Fruit fly (Drosophila melanogaster) whole organism, embryonic: ENCODE measurements around the gene Gnpat.

Source experiments
- B-H2 ChIP-seq: fragments of 200-800 bp; sonication (Bioruptor generic); optimal IDR thresholded peaks from 2 replicates; lab custom pipeline; 2018; ENCODE audit warnings: missing biosample characterization, mild to moderate bottlenecking, missing genetic modification characterization
- CG10366 ChIP-seq: fragments of 200-800 bp; sonication (Bioruptor generic); IDR thresholded peaks from 2 replicates; pipeline ENCODE4 v1.3.6; 2022; ENCODE audit warnings: missing biosample characterization, missing genetic modification characterization
- CG12155 ChIP-seq: fragments of 200-800 bp; sonication (Bioruptor generic); optimal IDR thresholded peaks from 3 replicates; lab custom pipeline; 2016; ENCODE audit warnings: missing biosample characterization, missing genetic modification characterization
- CG12744 ChIP-seq: fragments of 200-800 bp; sonication (Bioruptor generic); optimal IDR thresholded peaks from 2 replicates; lab custom pipeline; 2016; ENCODE audit warnings: missing biosample characterization, missing genetic modification characterization
- CG14667 ChIP-seq: fragments of 200-800 bp; sonication (Bioruptor generic); IDR thresholded peaks from 2 replicates; pipeline ENCODE4 v1.3.6; 2022; ENCODE audit warnings: missing biosample characterization, missing genetic modification characterization
- CG31441 ChIP-seq: fragments of 200-800 bp; sonication (Bioruptor generic); IDR thresholded peaks from 2 replicates; pipeline ENCODE4 v1.3.6; 2022; ENCODE audit warnings: missing biosample characterization, missing genetic modification characterization
- CG33557 ChIP-seq: fragments of 200-800 bp; sonication (Bioruptor generic); optimal IDR thresholded peaks from 2 replicates; lab custom pipeline; 2019; ENCODE audit warnings: missing biosample characterization, mild to moderate bottlenecking, missing genetic modification characterization, moderate library complexity
- CG4707 ChIP-seq: fragments of 200-800 bp; sonication (Bioruptor generic); optimal IDR thresholded peaks from 2 replicates; lab custom pipeline; 2018; ENCODE audit warnings: missing biosample characterization, mild to moderate bottlenecking, missing genetic modification characterization, moderate library complexity
- CG4820 ChIP-seq: fragments of 200-800 bp; sonication (Bioruptor generic); optimal IDR thresholded peaks from 3 replicates; lab custom pipeline; 2016; ENCODE audit warnings: missing biosample characterization, missing genetic modification characterization
- CG6254 ChIP-seq: fragments of 200-800 bp; sonication (Bioruptor generic); optimal IDR thresholded peaks from 3 replicates; lab custom pipeline; 2017; ENCODE audit warnings: mild to moderate bottlenecking, missing biosample characterization, missing genetic modification reagents, missing genetic modification characterization
- CG6272 ChIP-seq: fragments of 200-800 bp; sonication (Bioruptor generic); IDR thresholded peaks from 2 replicates; pipeline ENCODE4 v1.3.6; 2022; ENCODE audit warnings: missing biosample characterization, missing genetic modification characterization
- CG6689 ChIP-seq: fragments of 200-800 bp; sonication (Bioruptor generic); IDR thresholded peaks from 2 replicates; pipeline ENCODE4 v1.3.6; 2022; ENCODE audit warnings: missing biosample characterization, missing genetic modification characterization
- CG6765 ChIP-seq: fragments of 200-800 bp; sonication (Bioruptor generic); optimal IDR thresholded peaks from 3 replicates; lab custom pipeline; 2017; ENCODE audit warnings: missing biosample characterization, mild to moderate bottlenecking, missing genetic modification characterization
- CG7786 ChIP-seq: fragments of 200-800 bp; sonication (Bioruptor generic); optimal IDR thresholded peaks from 2 replicates; lab custom pipeline; 2016; ENCODE audit warnings: missing biosample characterization, missing genetic modification characterization
- CG7963 ChIP-seq: fragments of 200-800 bp; sonication (Bioruptor generic); IDR thresholded peaks from 3 replicates; pipeline ENCODE4 v1.3.6; 2022; ENCODE audit warnings: missing biosample characterization, missing genetic modification characterization; ENCODE audit not compliant: partially characterized antibody
- CG9727 ChIP-seq: fragments of 200-800 bp; sonication (Bioruptor generic); optimal IDR thresholded peaks from 3 replicates; lab custom pipeline; 2017; ENCODE audit warnings: missing biosample characterization, mild to moderate bottlenecking, missing genetic modification characterization
- Dbx ChIP-seq: fragments of 200-800 bp; sonication (Bioruptor generic); IDR thresholded peaks from 3 replicates; pipeline ENCODE4 v1.3.6; 2022; ENCODE audit warnings: missing biosample characterization, missing genetic modification characterization
- Dfd ChIP-seq, 2 experiments: fragments of >200 bp; optimal IDR thresholded peaks; 2 replicates each; lab custom pipeline; 2017; ENCODE audit warnings: missing biosample characterization in 2 of 2, missing genetic modification characterization in 2 of 2
- Doc3 ChIP-seq: fragments of 200-800 bp; sonication (Bioruptor generic); IDR thresholded peaks from 3 replicates; pipeline ENCODE4 v1.3.6; 2022; ENCODE audit warnings: missing biosample characterization, missing genetic modification characterization; ENCODE audit not compliant: partially characterized antibody
- ERR ChIP-seq: fragments of 200-800 bp; sonication (Bioruptor generic); optimal IDR thresholded peaks from 2 replicates; lab custom pipeline; 2016; ENCODE audit warnings: missing biosample characterization, missing genetic modification characterization
- Gug ChIP-seq: fragments of 200-800 bp; sonication (Bioruptor generic); IDR thresholded peaks from 4 replicates; pipeline ENCODE4 v1.3.6; 2022; ENCODE audit warnings: missing biosample characterization, missing genetic modification characterization
- Hand ChIP-seq: fragments of 200-800 bp; sonication (Bioruptor generic); optimal IDR thresholded peaks from 2 replicates; lab custom pipeline; 2017; ENCODE audit warnings: mild to moderate bottlenecking, missing biosample characterization, missing genetic modification reagents, missing genetic modification characterization
- Hmr ChIP-seq: fragments of 200-800 bp; sonication (Bioruptor generic); optimal IDR thresholded peaks from 3 replicates; lab custom pipeline; 2017; ENCODE audit warnings: mild to moderate bottlenecking, missing biosample characterization, missing genetic modification reagents, missing genetic modification characterization
- Oli ChIP-seq: fragments of 200-800 bp; sonication (Bioruptor generic); optimal IDR thresholded peaks from 2 replicates; lab custom pipeline; 2018; ENCODE audit warnings: missing biosample characterization, mild to moderate bottlenecking, missing genetic modification characterization, moderate library complexity
- Ptx1 ChIP-seq: fragments of 200-800 bp; sonication (Bioruptor generic); IDR thresholded peaks from 2 replicates; pipeline ENCODE4 v1.3.6; 2022; ENCODE audit warnings: missing biosample characterization, missing genetic modification characterization
- Sox102F ChIP-seq: fragments of 200-800 bp; sonication (Bioruptor generic); optimal IDR thresholded peaks from 2 replicates; lab custom pipeline; 2018; ENCODE audit warnings: missing biosample characterization, mild to moderate bottlenecking, missing genetic modification characterization, moderate library complexity
- Tbp ChIP-seq: fragments of >200 bp; optimal IDR thresholded peaks from 2 replicates; lab custom pipeline; 2018; ENCODE audit warnings: missing biosample characterization, missing genetic modification characterization
- Vsx1 ChIP-seq: fragments of 200-800 bp; sonication (Bioruptor generic); optimal IDR thresholded peaks from 2 replicates; lab custom pipeline; 2017; ENCODE audit warnings: missing biosample characterization, mild to moderate bottlenecking, missing genetic modification characterization, missing genetic modification reagents
- crol ChIP-seq: fragments of 200-800 bp; sonication (Bioruptor generic); IDR thresholded peaks from 2 replicates; pipeline ENCODE4 v1.3.6; 2022; ENCODE audit warnings: missing biosample characterization, missing genetic modification characterization
- dimm ChIP-seq: fragments of 200-800 bp; sonication (Bioruptor generic); IDR thresholded peaks from 2 replicates; pipeline ENCODE4 v1.3.6; 2022; ENCODE audit warnings: missing biosample characterization, missing genetic modification characterization
- ftz-f1 ChIP-seq: fragments of 200-800 bp; sonication (Bioruptor generic); optimal IDR thresholded peaks from 2 replicates; lab custom pipeline; 2016; ENCODE audit warnings: missing biosample characterization, missing genetic modification characterization
- gcm ChIP-seq: fragments of 200-800 bp; sonication (Bioruptor generic); optimal IDR thresholded peaks from 2 replicates; lab custom pipeline; 2019; ENCODE audit warnings: missing biosample characterization, mild to moderate bottlenecking, missing genetic modification characterization, moderate library complexity
- gfzf ChIP-seq: fragments of 200-800 bp; sonication (Bioruptor generic); optimal IDR thresholded peaks from 2 replicates; lab custom pipeline; 2016; ENCODE audit warnings: missing biosample characterization, mild to moderate bottlenecking, missing genetic modification characterization, moderate library complexity
- grau ChIP-seq: fragments of 200-800 bp; optimal IDR thresholded peaks from 3 replicates; lab custom pipeline; 2019; ENCODE audit warnings: missing biosample characterization, mild to moderate bottlenecking, missing genetic modification characterization, moderate library complexity
- ham ChIP-seq: fragments of 200-800 bp; sonication (Bioruptor generic); IDR thresholded peaks from 2 replicates; pipeline ENCODE4 v1.3.6; 2022; ENCODE audit warnings: missing biosample characterization, missing genetic modification characterization
- jumu ChIP-seq: fragments of 200-800 bp; sonication (Bioruptor generic); optimal IDR thresholded peaks from 3 replicates; lab custom pipeline; 2016; ENCODE audit warnings: missing biosample characterization, missing genetic modification characterization
- klu ChIP-seq: fragments of 200-800 bp; sonication (Bioruptor generic); IDR thresholded peaks from 2 replicates; pipeline ENCODE4 v1.3.6; 2022; ENCODE audit warnings: missing biosample characterization, missing genetic modification characterization
- knrl ChIP-seq: fragments of 200-800 bp; sonication (Bioruptor generic); IDR thresholded peaks from 3 replicates; pipeline ENCODE4 v1.3.6; 2022; ENCODE audit warnings: missing biosample characterization, missing genetic modification characterization; ENCODE audit not compliant: partially characterized antibody
- lilli ChIP-seq: fragments of 200-800 bp; sonication (Bioruptor generic); optimal IDR thresholded peaks from 3 replicates; lab custom pipeline; 2016; ENCODE audit warnings: missing biosample characterization, missing genetic modification characterization
- nerfin-2 ChIP-seq: fragments of 200-800 bp; sonication (Bioruptor generic); IDR thresholded peaks from 2 replicates; pipeline ENCODE4 v1.3.6; 2022; ENCODE audit warnings: missing biosample characterization, missing genetic modification characterization; ENCODE audit not compliant: partially characterized antibody
- prd ChIP-seq, 3 experiments: fragments of >200 bp in 2 of 3; fragments of 200-800 bp in 1 of 3; sonication (Bioruptor generic) in 1 of 3; optimal IDR thresholded peaks in 2 of 3; IDR thresholded peaks in 1 of 3; 2 replicates in 2 of 3; 3 replicates in 1 of 3; pipeline versions ENCODE4 v1.3.6 to Lab custom; 2017 to 2022; ENCODE audit warnings: missing biosample characterization in 1 of 3, missing genetic modification characterization in 1 of 3
- sd ChIP-seq: fragments of 200-800 bp; sonication (Bioruptor generic); optimal IDR thresholded peaks from 3 replicates; lab custom pipeline; 2018; ENCODE audit warnings: missing biosample characterization, mild to moderate bottlenecking, missing genetic modification characterization, moderate library complexity
- sima ChIP-seq: fragments of 200-800 bp; sonication (Bioruptor generic); optimal IDR thresholded peaks from 2 replicates; lab custom pipeline; 2016; ENCODE audit warnings: missing biosample characterization, missing genetic modification characterization
- trem ChIP-seq: fragments of 200-800 bp; optimal IDR thresholded peaks from 3 replicates; lab custom pipeline; 2019; ENCODE audit warnings: missing biosample characterization, mild to moderate bottlenecking, missing genetic modification characterization, moderate library complexity
- tup ChIP-seq: fragments of 200-800 bp; sonication (Bioruptor generic); optimal IDR thresholded peaks from 2 replicates; lab custom pipeline; 2016; ENCODE audit warnings: missing biosample characterization, mild to moderate bottlenecking, missing genetic modification characterization, moderate library complexity
- unc-4 ChIP-seq: fragments of 200-800 bp; sonication (Bioruptor generic); IDR thresholded peaks from 2 replicates; pipeline ENCODE4 v1.3.6; 2022; ENCODE audit warnings: missing biosample characterization, missing genetic modification characterization; ENCODE audit not compliant: partially characterized antibody
- zf30C ChIP-seq: fragments of 200-800 bp; sonication (Bioruptor generic); optimal IDR thresholded peaks from 3 replicates; lab custom pipeline; 2018; ENCODE audit warnings: missing biosample characterization, mild to moderate bottlenecking, missing genetic modification characterization

Gnpat gene

dm6 chr3R:25490778-25491664 is at the start of gene Gnpat, which contains the start of gene CG5112:
Gene Gnpat, minus strand, starts transcription at chr3R:25490936.
Gene CG5112, plus strand, starts transcription at chr3R:25491460.
- TF ChIP-seq CG10366 (GFP tag; lab: Robert Waterston, UW) (peak; percentile 73), ftz-f1 (GFP tag; lab: Kevin White, UChicago) (peak; percentile 61), CG7786 (GFP tag; lab: Kevin White, UChicago) (peak; percentile 50), CG6254 (GFP tag; lab: Kevin White, UChicago) (peak; percentile 25), dimm (GFP tag; lab: Robert Waterston, UW) (peak; percentile 33; the same call in 1 of the 2 replicates), Sox102F (GFP tag; lab: Kevin White, UChicago) (peak; percentile 35), CG6272 (peak; percentile 70), sd (no peak), grau (tag; lab: Kevin White, UChicago) (peak; percentile 90), zf30C (no peak), Gug (GFP tag; lab: Robert Waterston, UW) (peak; percentile 31; the same call in 1 of the 4 replicates), Tbp (GFP tag; lab: Kevin White, UChicago) (no peak), Doc3 (GFP tag; lab: Robert Waterston, UW) (peak; percentile 56; the same call in 2 of the 3 replicates), Ptx1 (GFP tag; lab: Robert Waterston, UW) (peak; percentile 69), Oli (tag; lab: Kevin White, UChicago) (no peak), Hand (GFP tag; lab: Kevin White, UChicago) (no peak), lilli (GFP tag; lab: Kevin White, UChicago) (peak; percentile 62), prd (optimal IDR thresholded peaks at IDR 0.05; lab: Kevin White, UChicago) (no peak), prd (GFP tag; IDR thresholded peaks at IDR 0.05; lab: Robert Waterston, UW) (peak; percentile 79), unc-4 (GFP tag; lab: Robert Waterston, UW) (peak; percentile 61), sima (GFP tag; lab: Kevin White, UChicago) (no peak), gfzf (GFP tag; lab: Kevin White, UChicago) (peak; percentile 21), CG4707 (no peak), Dbx (GFP tag; lab: Robert Waterston, UW) (peak; percentile 86), CG12744 (GFP tag; lab: Kevin White, UChicago) (peak; percentile 47), CG4820 (GFP tag; lab: Kevin White, UChicago) (peak; percentile 27), ham (GFP tag; lab: Robert Waterston, UW) (peak; percentile 19; the same call in 1 of the 2 replicates), Vsx1 (GFP tag; lab: Kevin White, UChicago) (no peak), jumu (GFP tag; lab: Kevin White, UChicago) (no peak), CG6689 (GFP tag; lab: Robert Waterston, UW) (0 out of 2 replicates have a peak, but pooled peaks have one; percentile 12), trem (tag; lab: Kevin White, UChicago) (peak; percentile 46), tup (GFP tag; lab: Kevin White, UChicago) (no peak), CG7963 (GFP tag; lab: Robert Waterston, UW) (peak; percentile 73), crol (GFP tag; lab: Robert Waterston, UW) (no peak), CG33557 (peak; percentile 13), klu (GFP tag; lab: Robert Waterston, UW) (no peak), CG6765 (GFP tag; lab: Kevin White, UChicago) (no peak), CG14667 (GFP tag; lab: Robert Waterston, UW) (no peak), CG12155 (peak; percentile 11), CG9727 (GFP tag; lab: Kevin White, UChicago) (peak; percentile 49), knrl (GFP tag; lab: Robert Waterston, UW) (peak; percentile 71), Hmr (peak; percentile 62), ERR (GFP tag; lab: Kevin White, UChicago) (no peak), gcm (peak; percentile 48), CG31441 (0 out of 2 replicates have a peak, but pooled peaks have one; percentile 40), B-H2 (GFP tag; lab: Kevin White, UChicago) (peak; percentile 83), nerfin-2 (GFP tag; lab: Robert Waterston, UW) (peak; percentile 71), Dfd (GFP tag; optimal IDR thresholded peaks at IDR 0.05; lab: Kevin White, UChicago) (peak in 1 of 2 experiments; percentile 12)
